Fruit fly (Drosophila melanogaster) whole organism, wandering third instar larva: ENCODE results near the gene gammaTub23C.

Source experiments
- Abd-B ChIP-seq: fragments of >200 bp; optimal IDR thresholded peaks from 2 replicates; lab custom pipeline; 2017; ENCODE audit warnings: missing biosample characterization, missing genetic modification characterization
- CG32264 ChIP-seq: fragments of 200-800 bp; sonication (Bioruptor generic); optimal IDR thresholded peaks from 2 replicates; lab custom pipeline; 2016; ENCODE audit warnings: missing biosample characterization, missing genetic modification characterization
- CG9705 ChIP-seq: fragments of 200-800 bp; sonication (Bioruptor generic); optimal IDR thresholded peaks from 2 replicates; lab custom pipeline; 2018; ENCODE audit warnings: missing biosample characterization, mild to moderate bottlenecking, missing genetic modification characterization
- CrebA ChIP-seq: fragments of 200-800 bp; sonication (Bioruptor generic); optimal IDR thresholded peaks from 2 replicates; lab custom pipeline; 2016; ENCODE audit warnings: missing biosample characterization, mild to moderate bottlenecking, missing genetic modification characterization, borderline replicate concordance
- Dfd ChIP-seq: fragments of >200 bp; optimal IDR thresholded peaks from 2 replicates; lab custom pipeline; 2017; ENCODE audit warnings: missing biosample characterization, missing genetic modification characterization
- Dif ChIP-seq: fragments of 200-275, 200-300 bp; sonication (Bioruptor generic); optimal IDR thresholded peaks from 2 replicates; lab custom pipeline; 2018; ENCODE audit warnings: missing biosample characterization, missing genetic modification characterization; ENCODE audit not compliant: partially characterized antibody
- Hr78 ChIP-seq: fragments of >200 bp; optimal IDR thresholded peaks from 2 replicates; lab custom pipeline; 2017; ENCODE audit warnings: missing biosample characterization, missing genetic modification characterization
- Hr83 ChIP-seq: fragments of 200-300 bp; sonication (Bioruptor generic); optimal IDR thresholded peaks from 2 replicates; lab custom pipeline; 2016; ENCODE audit warnings: missing biosample characterization, mild to moderate bottlenecking, missing genetic modification characterization, moderate library complexity; ENCODE audit not compliant: poor library complexity, severe bottlenecking
- Jra ChIP-seq: sonication (Bioruptor generic); optimal IDR thresholded peaks from 2 replicates; lab custom pipeline; 2016; ENCODE audit warnings: missing biosample characterization, missing genetic modification characterization
- Mio ChIP-seq: sonication (Bioruptor generic); optimal IDR thresholded peaks from 2 replicates; lab custom pipeline; 2016; ENCODE audit warnings: missing biosample characterization, missing genetic modification characterization
- Myc ChIP-seq: fragments of >200 bp; optimal IDR thresholded peaks from 2 replicates; lab custom pipeline; 2017
- N ChIP-seq: fragments of >200 bp; optimal IDR thresholded peaks from 2 replicates; lab custom pipeline; 2018; ENCODE audit warnings: missing biosample characterization, missing external identifiers, missing genetic modification characterization
- Rel ChIP-seq, 2 experiments: fragments of 200-800 bp; sonication (Bioruptor generic) in 1 of 2; optimal IDR thresholded peaks; 2 replicates in 1 of 2; 3 replicates in 1 of 2; lab custom pipeline; 2016 to 2019; ENCODE audit warnings: mild to moderate bottlenecking in 2 of 2, missing biosample characterization in 2 of 2, missing genetic modification characterization in 2 of 2, moderate library complexity in 1 of 2
- Sp1 ChIP-seq: fragments of 200-800 bp; sonication (Bioruptor generic); optimal IDR thresholded peaks from 3 replicates; lab custom pipeline; 2019; ENCODE audit warnings: missing biosample characterization, mild to moderate bottlenecking, missing genetic modification characterization, moderate library complexity
- Vsx2 ChIP-seq: fragments of 200-300, 225-300 bp; sonication (Bioruptor generic); optimal IDR thresholded peaks from 2 replicates; lab custom pipeline; 2018; ENCODE audit warnings: missing biosample characterization, missing genetic modification characterization; ENCODE audit not compliant: partially characterized antibody
- br ChIP-seq: fragments of 200-800 bp; sonication (Bioruptor generic); optimal IDR thresholded peaks from 2 replicates; lab custom pipeline; 2016; ENCODE audit warnings: missing biosample characterization, missing genetic modification characterization
- brk ChIP-seq: fragments of 200-800 bp; sonication (Bioruptor generic); optimal IDR thresholded peaks from 2 replicates; lab custom pipeline; 2016; ENCODE audit warnings: missing biosample characterization, mild to moderate bottlenecking, missing genetic modification characterization
- dl ChIP-seq, 2 experiments: fragments of 175-275, 200-275 bp in 1 of 2; fragments of 200-275 bp in 1 of 2; sonication (Bioruptor generic); optimal IDR thresholded peaks; lab custom pipeline; 2018; ENCODE audit warnings: mild to moderate bottlenecking in 2 of 2, missing biosample characterization in 2 of 2, missing genetic modification characterization in 2 of 2, moderate library complexity in 2 of 2; ENCODE audit not compliant: partially characterized antibody in 2 of 2, insufficient read depth in 1 of 2
- dmrt93B ChIP-seq: fragments of 200-800 bp; sonication (Bioruptor generic); optimal IDR thresholded peaks from 2 replicates; lab custom pipeline; 2018; ENCODE audit warnings: missing biosample characterization, mild to moderate bottlenecking, missing genetic modification characterization
- ey ChIP-seq: fragments of 200-800 bp; sonication (Bioruptor generic); optimal IDR thresholded peaks from 2 replicates; lab custom pipeline; 2016; ENCODE audit warnings: missing biosample characterization, missing genetic modification characterization
- foxo ChIP-seq, 2 experiments: fragments of 200-800 bp; sonication (Bioruptor generic); optimal IDR thresholded peaks; 2 replicates in 1 of 2; 3 replicates in 1 of 2; lab custom pipeline; 2016 to 2017; ENCODE audit warnings: missing biosample characterization in 2 of 2, missing genetic modification characterization in 2 of 2
- fru ChIP-seq: fragments of 200-800 bp; sonication (Bioruptor generic); optimal IDR thresholded peaks from 3 replicates; lab custom pipeline; 2016; ENCODE audit warnings: missing biosample characterization, mild to moderate bottlenecking, missing genetic modification characterization
- h ChIP-seq: fragments of 200-800 bp; sonication (Bioruptor generic); optimal IDR thresholded peaks from 3 replicates; lab custom pipeline; 2016; ENCODE audit warnings: missing biosample characterization, mild to moderate bottlenecking, missing genetic modification characterization
- jim ChIP-seq: fragments of 175-275, 200-325 bp; sonication (Bioruptor generic); optimal IDR thresholded peaks from 2 replicates; lab custom pipeline; 2016; ENCODE audit warnings: missing biosample characterization, mild to moderate bottlenecking, missing genetic modification characterization
- lola ChIP-seq: fragments of >200 bp; optimal IDR thresholded peaks from 2 replicates; lab custom pipeline; 2017; ENCODE audit warnings: missing biosample characterization, missing genetic modification characterization
- pan ChIP-seq: fragments of >200 bp; optimal IDR thresholded peaks from 2 replicates; lab custom pipeline; 2017
- psq ChIP-seq: fragments of 200-800 bp; sonication (Bioruptor generic); optimal IDR thresholded peaks from 3 replicates; lab custom pipeline; 2017; ENCODE audit warnings: missing biosample characterization, mild to moderate bottlenecking, missing genetic modification characterization, moderate library complexity
- rgr ChIP-seq: fragments of 200-800 bp; sonication (Bioruptor generic); optimal IDR thresholded peaks from 3 replicates; lab custom pipeline; 2016; ENCODE audit warnings: missing biosample characterization, mild to moderate bottlenecking, missing genetic modification characterization
- sage ChIP-seq: fragments of 200-800 bp; sonication (Bioruptor generic); optimal IDR thresholded peaks from 2 replicates; lab custom pipeline; 2016; ENCODE audit warnings: missing biosample characterization, mild to moderate bottlenecking, missing genetic modification characterization
- sv ChIP-seq: fragments of 200-800 bp; sonication (Bioruptor generic); optimal IDR thresholded peaks from 3 replicates; lab custom pipeline; 2016; ENCODE audit warnings: missing biosample characterization, missing genetic modification characterization
- tai ChIP-seq: sonication (Bioruptor generic); optimal IDR thresholded peaks from 2 replicates; lab custom pipeline; 2016; ENCODE audit warnings: missing biosample characterization, missing genetic modification characterization
- usp ChIP-seq: fragments of >200 bp; optimal IDR thresholded peaks from 2 replicates; lab custom pipeline; 2017; ENCODE audit warnings: missing biosample characterization, missing genetic modification characterization
- woc ChIP-seq: sonication (Bioruptor generic); optimal IDR thresholded peaks from 2 replicates; lab custom pipeline; 2016; ENCODE audit warnings: missing biosample characterization, mild to moderate bottlenecking, missing genetic modification characterization

Gene gammaTub23C

dm6 chr2L:2999113-2999512 is 26.4 kb downstream of the gammaTub23C start, which contains the start of gene Ccdc85:
TSS of gene Ccdc85 (plus strand) at chr2L:2999286.
- peak; percentile 40 for TF ChIP-seq Myc (lab: Kevin White, UChicago)
- no peak for TF ChIP-seq Hr83 (GFP tag; lab: Kevin White, UChicago)
- TF ChIP-seq br (GFP tag; lab: Kevin White, UChicago), result no peak
- TF ChIP-seq Dif (GFP tag; lab: Kevin White, UChicago), result peak; percentile 75
- no peak for TF ChIP-seq sv (GFP tag; lab: Kevin White, UChicago)
- TF ChIP-seq CG9705, result no peak
- no peak for TF ChIP-seq Rel (GFP tag; optimal IDR thresholded peaks at IDR 0.05; lab: Kevin White, UChicago)
- peak; percentile 39 for TF ChIP-seq Rel (tag; optimal IDR thresholded peaks at IDR 0.05; lab: Kevin White, UChicago)
- peak in 1 of 2 experiments; percentile 50 for TF ChIP-seq foxo (GFP tag; optimal IDR thresholded peaks at IDR 0.05; lab: Kevin White, UChicago)
- TF ChIP-seq Vsx2 (GFP tag; lab: Kevin White, UChicago), result peak; percentile 60
- TF ChIP-seq tai (GFP tag; lab: Kevin White, UChicago), result no peak
- peak in 1 of 2 experiments; percentile 3 for TF ChIP-seq dl (GFP tag; optimal IDR thresholded peaks at IDR 0.05; lab: Kevin White, UChicago; ENCODE audit: insufficient read depth in 1 of 2, partially characterized antibody in 2 of 2)
- no peak for TF ChIP-seq pan (lab: Kevin White, UChicago)
- TF ChIP-seq h (GFP tag; lab: Kevin White, UChicago), result peak; percentile 6
- no peak for TF ChIP-seq Sp1 (GFP tag; lab: Kevin White, UChicago)
- TF ChIP-seq fru (GFP tag; lab: Kevin White, UChicago), result no peak
- TF ChIP-seq usp (GFP tag; lab: Kevin White, UChicago), result no peak
- no peak for TF ChIP-seq Mio (GFP tag; lab: Kevin White, UChicago)
- peak; percentile 28 for TF ChIP-seq Jra (GFP tag; lab: Kevin White, UChicago)
- TF ChIP-seq, all 38 proteins: peak for 8

dm6 chr2L:2999609-3000008 is 26.9 kb downstream of the gammaTub23C start:
- no peak for TF ChIP-seq woc (GFP tag; lab: Kevin White, UChicago)
- no peak for TF ChIP-seq sv (GFP tag; lab: Kevin White, UChicago)
- no peak for TF ChIP-seq Jra (GFP tag; lab: Kevin White, UChicago)
- TF ChIP-seq br (GFP tag; lab: Kevin White, UChicago), result no peak
- TF ChIP-seq tai (GFP tag; lab: Kevin White, UChicago), result no peak
- TF ChIP-seq Dfd (GFP tag; lab: Kevin White, UChicago), result no peak
- no peak for TF ChIP-seq Vsx2 (GFP tag; lab: Kevin White, UChicago)
- TF ChIP-seq jim (GFP tag; lab: Kevin White, UChicago), result no peak
- no peak for TF ChIP-seq N (GFP tag; lab: Kevin White, UChicago)
- TF ChIP-seq sage (GFP tag; lab: Kevin White, UChicago), result no peak
- no peak for TF ChIP-seq CrebA
- no peak for TF ChIP-seq fru (GFP tag; lab: Kevin White, UChicago)
- TF ChIP-seq ey, result no peak
- no peak for TF ChIP-seq brk (GFP tag; lab: Kevin White, UChicago)
- no peak for TF ChIP-seq lola (GFP tag; lab: Kevin White, UChicago)
- no peak for TF ChIP-seq Hr78 (GFP tag; lab: Kevin White, UChicago)
- no peak for TF ChIP-seq rgr
- TF ChIP-seq Hr83 (GFP tag; lab: Kevin White, UChicago), result no peak

- TF ChIP-seq CG32264, result no peak
- no peak for TF ChIP-seq rgr
- no peak for TF ChIP-seq h (GFP tag; lab: Kevin White, UChicago)
- no peak for TF ChIP-seq psq (GFP tag; lab: Kevin White, UChicago)
- no peak for TF ChIP-seq tai (GFP tag; lab: Kevin White, UChicago)
- no peak for TF ChIP-seq CrebA
- TF ChIP-seq jim (GFP tag; lab: Kevin White, UChicago), result no peak
- no peak for TF ChIP-seq Vsx2 (GFP tag; lab: Kevin White, UChicago)
- TF ChIP-seq sv (GFP tag; lab: Kevin White, UChicago), result no peak
- no peak for TF ChIP-seq woc (GFP tag; lab: Kevin White, UChicago)
- no peak for TF ChIP-seq Hr83 (GFP tag; lab: Kevin White, UChicago)
- no peak for TF ChIP-seq usp (GFP tag; lab: Kevin White, UChicago)
- no peak for TF ChIP-seq fru (GFP tag; lab: Kevin White, UChicago)
- no peak for TF ChIP-seq Hr78 (GFP tag; lab: Kevin White, UChicago)
- TF ChIP-seq Abd-B, result no peak
- TF ChIP-seq br (GFP tag; lab: Kevin White, UChicago), result no peak
- TF ChIP-seq Jra (GFP tag; lab: Kevin White, UChicago), result no peak
- TF ChIP-seq pan (lab: Kevin White, UChicago), result no peak
- no peak for TF ChIP-seq dmrt93B (GFP tag; lab: Kevin White, UChicago)
- no peak for TF ChIP-seq Myc (lab: Kevin White, UChicago)
Observed at dm6 chr2L:3000517-3000934, 27.8 kb downstream of the gammaTub23C start.
